Worm (Caenorhabditis elegans): ENCODE measurements around the gene ZK1320.11.

The ZK1320.11 gene

ce11 chrII:9717904-9718303 lies 50.5 kb downstream of the ZK1320.11 start, which contains the start of gene Y53C12A.6:
Gene Y53C12A.6 (minus strand): TSS chrII:9718004.
- TF ChIP-seq nhr-43 (tag; optimal IDR thresholded peaks at IDR 0.05; ENCODE audit: poor library complexity, severe bottlenecking) (no peak), nhr-25 (tag; optimal IDR thresholded peaks at IDR 0.05) (no peak)

Measured in whole organism, L3 larva.